Worm (Caenorhabditis elegans) whole organism, L1 larva: Measurements from ENCODE around the gene ZK666.14.

Experiments
- F16B12.6 ChIP-seq: fragments of 150-350 bp; optimal IDR thresholded peaks from 2 replicates; lab custom pipeline; 2014; ENCODE audit warnings: missing biosample characterization, missing genetic modification characterization
- Y116A8C.19 ChIP-seq: sonication (generic microtip); optimal IDR thresholded peaks from 2 replicates; lab custom pipeline; 2016; ENCODE audit warnings: missing compliant biosample characterization, missing genetic modification characterization, borderline replicate concordance
- aha-1 ChIP-seq: fragments of 150-350 bp; optimal IDR thresholded peaks from 2 replicates; lab custom pipeline; 2014; ENCODE audit warnings: missing biosample characterization, missing genetic modification characterization
- alr-1 ChIP-seq: fragments of 200-800 bp; sonication (Bioruptor generic); optimal IDR thresholded peaks from 2 replicates; lab custom pipeline; 2018; ENCODE audit warnings: borderline replicate concordance, mild to moderate bottlenecking, missing genetic modification characterization, missing compliant biosample characterization
- aly-2 ChIP-seq: fragments of 150-350 bp; optimal IDR thresholded peaks from 2 replicates; lab custom pipeline; 2014; ENCODE audit warnings: missing biosample characterization, missing genetic modification characterization
- blmp-1 ChIP-seq: fragments of 150-350 bp; optimal IDR thresholded peaks from 2 replicates; lab custom pipeline; 2014; ENCODE audit warnings: missing biosample characterization, missing genetic modification characterization
- ceh-63 ChIP-seq: fragments of 200-800 bp; sonication (Bioruptor generic); optimal IDR thresholded peaks from 2 replicates; lab custom pipeline; 2018; ENCODE audit warnings: mild to moderate bottlenecking, missing genetic modification characterization, missing compliant biosample characterization
- ceh-8 ChIP-seq: fragments of 200-800 bp; sonication (Bioruptor generic); optimal IDR thresholded peaks from 2 replicates; lab custom pipeline; 2018; ENCODE audit warnings: mild to moderate bottlenecking, missing genetic modification characterization, moderate library complexity, missing compliant biosample characterization
- ceh-82 ChIP-seq, 3 experiments: fragments of 150-350 bp in 1 of 3; sonication (generic microtip) in 2 of 3; optimal IDR thresholded peaks; 2 replicates each; lab custom pipeline; 2014 to 2017; ENCODE audit warnings: missing biosample characterization in 3 of 3, missing genetic modification characterization in 3 of 3
- efl-1 ChIP-seq, 4 experiments: fragments of 150-350 bp; optimal IDR thresholded peaks in 3 of 4; peaks in 1 of 4; 1 replicate in 1 of 4; 2 replicates in 3 of 4; lab custom pipeline; 2014; ENCODE audit warnings: missing biosample characterization in 2 of 4, missing genetic modification characterization in 2 of 4, missing genetic modification reagents in 2 of 4
- egl-13 ChIP-seq: sonication (generic microtip); optimal IDR thresholded peaks from 2 replicates; lab custom pipeline; 2016; ENCODE audit warnings: missing genotype, missing genetic modification reagents, missing genetic modification characterization, missing compliant biosample characterization
- elt-3 ChIP-seq, 6 experiments: fragments of 150-350 bp in 1 of 6; sonication (generic microtip); optimal IDR thresholded peaks; 2 replicates each; lab custom pipeline; 2017 to 2018; ENCODE audit warnings: missing biosample characterization in 6 of 6, missing genetic modification characterization in 6 of 6, inconsistent platforms in 1 of 6
- ets-5 ChIP-seq: fragments of 200-800 bp; sonication (Bioruptor generic); IDR thresholded peaks from 2 replicates; pipeline ENCODE4 v1.3.6; 2022; ENCODE audit warnings: missing genetic modification characterization, missing compliant biosample characterization
- fkh-10 ChIP-seq: sonication (generic microtip); optimal IDR thresholded peaks from 2 replicates; lab custom pipeline; 2017; ENCODE audit warnings: missing biosample characterization, missing genetic modification reagents, missing genetic modification characterization
- fkh-4 ChIP-seq: sonication (generic microtip); optimal IDR thresholded peaks from 2 replicates; lab custom pipeline; 2016; ENCODE audit warnings: missing compliant biosample characterization, missing genetic modification characterization, borderline replicate concordance
- grh-1 ChIP-seq: fragments of 200-800 bp; sonication (Bioruptor generic); IDR thresholded peaks from 2 replicates; pipeline ENCODE4 v1.3.6; 2022; ENCODE audit warnings: missing genetic modification reagents, missing genetic modification characterization, missing compliant biosample characterization
- hpl-2 ChIP-seq: fragments of 150-350 bp; optimal IDR thresholded peaks from 2 replicates; lab custom pipeline; 2014; ENCODE audit warnings: missing biosample characterization, missing genetic modification reagents, missing genetic modification characterization
- irx-1 ChIP-seq: sonication (generic microtip); optimal IDR thresholded peaks from 2 replicates; lab custom pipeline; 2016; ENCODE audit warnings: missing genetic modification characterization, missing compliant biosample characterization
- lin-13 ChIP-seq: fragments of 150-350 bp; optimal IDR thresholded peaks from 2 replicates; lab custom pipeline; 2014; ENCODE audit warnings: missing biosample characterization, missing genetic modification reagents, missing genetic modification characterization
- lin-14 ChIP-seq: fragments of 200-800 bp; sonication (Bioruptor generic); optimal IDR thresholded peaks from 2 replicates; lab custom pipeline; 2018; ENCODE audit warnings: mild to moderate bottlenecking, missing genetic modification characterization, moderate library complexity, missing compliant biosample characterization
- lin-15B ChIP-seq: fragments of 150-350 bp; sonication (generic microtip); optimal IDR thresholded peaks from 3 replicates; lab custom pipeline; 2014; ENCODE audit warnings: missing biosample characterization, missing genetic modification characterization
- lin-35 ChIP-seq, 2 experiments: fragments of 150-350 bp; optimal IDR thresholded peaks; 2 replicates each; lab custom pipeline; 2014; ENCODE audit warnings: missing biosample characterization in 2 of 2, missing genetic modification characterization in 2 of 2, missing genetic modification reagents in 2 of 2
- lir-3 ChIP-seq: sonication (generic microtip); optimal IDR thresholded peaks from 2 replicates; lab custom pipeline; 2016; ENCODE audit warnings: mild to moderate bottlenecking, missing genetic modification characterization, moderate library complexity, missing compliant biosample characterization; ENCODE audit not compliant: poor library complexity
- lsy-2 ChIP-seq, 2 experiments: fragments of 150-350 bp; optimal IDR thresholded peaks; 2 replicates each; lab custom pipeline; 2014; ENCODE audit warnings: missing biosample characterization in 2 of 2, missing genetic modification characterization in 2 of 2
- mab-9 ChIP-seq: fragments of 200-800 bp; sonication (Bioruptor generic); IDR thresholded peaks from 2 replicates; pipeline ENCODE4 v1.3.6; 2022; ENCODE audit warnings: missing genetic modification reagents, missing genetic modification characterization, missing compliant biosample characterization
- mdl-1 ChIP-seq, 2 experiments: fragments of 150-350 bp; optimal IDR thresholded peaks; 2 replicates each; lab custom pipeline; 2014 to 2017; ENCODE audit warnings: missing biosample characterization in 2 of 2, missing genetic modification characterization in 2 of 2, inconsistent platforms in 1 of 2
- mef-2 ChIP-seq: fragments of 150-350 bp; optimal IDR thresholded peaks from 2 replicates; lab custom pipeline; 2014; ENCODE audit warnings: missing biosample characterization, missing genetic modification characterization
- mep-1 ChIP-seq: fragments of 150-350 bp; optimal IDR thresholded peaks from 2 replicates; lab custom pipeline; 2014; ENCODE audit warnings: missing biosample characterization, missing genetic modification characterization
- nhr-20 ChIP-seq: sonication (generic microtip); optimal IDR thresholded peaks from 2 replicates; lab custom pipeline; 2016; ENCODE audit warnings: mild to moderate bottlenecking, missing genetic modification characterization, missing compliant biosample characterization
- nhr-71 ChIP-seq: sonication (generic microtip); optimal IDR thresholded peaks from 2 replicates; lab custom pipeline; 2016; ENCODE audit warnings: mild to moderate bottlenecking, missing genetic modification characterization, moderate library complexity, missing compliant biosample characterization
- nhr-76 ChIP-seq: sonication (generic microtip); optimal IDR thresholded peaks from 2 replicates; lab custom pipeline; 2017; ENCODE audit warnings: missing biosample characterization, missing genetic modification characterization
- nhr-77 ChIP-seq: fragments of 150-350 bp; optimal IDR thresholded peaks from 2 replicates; lab custom pipeline; 2014; ENCODE audit warnings: missing biosample characterization, missing genetic modification characterization
- nhr-85 ChIP-seq: sonication (generic microtip); peaks from one replicate; lab custom pipeline; 2016; ENCODE audit warnings: missing genetic modification characterization, inconsistent platforms, missing compliant biosample characterization
- rnt-1 ChIP-seq: sonication (generic microtip); optimal IDR thresholded peaks from 2 replicates; lab custom pipeline; 2016; ENCODE audit warnings: mild to moderate bottlenecking, missing genetic modification characterization, moderate library complexity, missing compliant biosample characterization
- snpc-4 ChIP-seq: fragments of 150-350 bp; optimal IDR thresholded peaks from 2 replicates; lab custom pipeline; 2014; ENCODE audit warnings: missing biosample characterization, missing genetic modification characterization
- snu-23 ChIP-seq: sonication (generic microtip); optimal IDR thresholded peaks from 2 replicates; lab custom pipeline; 2016; ENCODE audit warnings: missing genetic modification characterization, missing compliant biosample characterization
- sox-4 ChIP-seq: sonication (generic microtip); optimal IDR thresholded peaks from 2 replicates; lab custom pipeline; 2016; ENCODE audit warnings: missing genetic modification characterization, missing compliant biosample characterization
- sptf-1 ChIP-seq: fragments of 150-350 bp; optimal IDR thresholded peaks from 2 replicates; lab custom pipeline; 2014; ENCODE audit warnings: missing biosample characterization, missing genetic modification characterization
- swsn-7 ChIP-seq: sonication (generic microtip); optimal IDR thresholded peaks from 2 replicates; lab custom pipeline; 2016; ENCODE audit warnings: missing genetic modification characterization, missing compliant biosample characterization
- tbx-2 ChIP-seq: sonication (generic microtip); optimal IDR thresholded peaks from 2 replicates; lab custom pipeline; 2016; ENCODE audit warnings: missing genetic modification characterization, missing compliant biosample characterization
- unc-130 ChIP-seq: fragments of 150-350 bp; optimal IDR thresholded peaks from 2 replicates; lab custom pipeline; 2017; ENCODE audit warnings: missing biosample characterization, missing genetic modification characterization, inconsistent platforms
- vab-15 ChIP-seq: sonication (generic microtip); optimal IDR thresholded peaks from 2 replicates; lab custom pipeline; 2017; ENCODE audit warnings: missing genotype, mild to moderate bottlenecking, missing genetic modification characterization, missing compliant biosample characterization
- zag-1 ChIP-seq: fragments of 150-350 bp; optimal IDR thresholded peaks from 2 replicates; lab custom pipeline; 2014; ENCODE audit warnings: missing biosample characterization, missing genetic modification characterization
- zip-4 ChIP-seq: fragments of 200-800 bp; sonication (Bioruptor generic); optimal IDR thresholded peaks from 2 replicates; lab custom pipeline; 2018; ENCODE audit warnings: mild to moderate bottlenecking, missing genetic modification characterization, moderate library complexity, missing compliant biosample characterization
- ztf-4 ChIP-seq: fragments of 150-350 bp; optimal IDR thresholded peaks from 2 replicates; lab custom pipeline; 2014; ENCODE audit warnings: missing biosample characterization, missing genetic modification characterization

Gene ZK666.14

ce11 chrII:10516375-10516774, 21.8 kb downstream of the ZK666.14 start (continued):
- TF ChIP-seq ceh-63 (GFP tag; lab: Kevin White, UChicago) (no peak), lsy-2 (tag; optimal IDR thresholded peaks at IDR 0.05; lab: Kevin White, UChicago) (peak in 1 of 2 experiments; percentile 25), nhr-20 (tag; lab: Kevin White, UChicago) (peak; percentile 48), irx-1 (tag; lab: Kevin White, UChicago) (no peak), lin-13 (GFP tag; lab: Kevin White, UChicago) (no peak), ztf-4 (tag; lab: Kevin White, UChicago) (no peak), unc-130 (tag; lab: Kevin White, UChicago) (no peak), hpl-2 (no peak), Y116A8C.19 (tag; lab: Kevin White, UChicago) (no peak), egl-13 (no peak), fkh-4 (tag; lab: Kevin White, UChicago) (no peak), sox-4 (tag; lab: Kevin White, UChicago) (no peak), mab-9 (GFP tag; lab: Robert Waterston, UW) (no peak), sptf-1 (tag; lab: Kevin White, UChicago) (no peak), snpc-4 (tag; lab: Kevin White, UChicago) (no peak), nhr-85 (peak; percentile 63), mep-1 (tag; lab: Kevin White, UChicago) (no peak), aly-2 (tag; lab: Kevin White, UChicago) (no peak), fkh-10 (GFP tag; lab: Kevin White, UChicago) (no peak), zag-1 (tag; lab: Kevin White, UChicago) (no peak), zip-4 (GFP tag; lab: Kevin White, UChicago) (no peak), nhr-77 (tag; lab: Kevin White, UChicago) (no peak), rnt-1 (no peak), ceh-8 (GFP tag; lab: Kevin White, UChicago) (no peak), ets-5 (GFP tag; lab: Robert Waterston, UW) (no peak), F16B12.6 (tag; lab: Kevin White, UChicago) (no peak), vab-15 (tag; lab: Kevin White, UChicago) (no peak), alr-1 (tag; lab: Kevin White, UChicago) (no peak), lin-15B (tag; lab: Kevin White, UChicago) (no peak), efl-1 (optimal IDR thresholded peaks at IDR 0.05; lab: Kevin White, UChicago) (no peak), efl-1 (GFP tag; optimal IDR thresholded peaks at IDR 0.05 in 1 of 2; lab: Kevin White, UChicago) (no peak), mdl-1 (tag; optimal IDR thresholded peaks at IDR 0.05; lab: Kevin White, UChicago) (no peak), blmp-1 (peak; percentile 74), aha-1 (tag; lab: Kevin White, UChicago) (no peak), lin-35 (GFP tag; optimal IDR thresholded peaks at IDR 0.05; lab: Kevin White, UChicago) (peak in 1 of 2 experiments; percentile 24), ceh-82 (tag; optimal IDR thresholded peaks at IDR 0.05; lab: Kevin White, UChicago) (no peak), nhr-76 (no peak), mef-2 (no peak), lir-3 (tag; lab: Kevin White, UChicago) (no peak), grh-1 (GFP tag; lab: Robert Waterston, UW) (no peak)

- TF ChIP-seq nhr-71 (tag; lab: Kevin White, UChicago) (peak; percentile 7), nhr-20 (tag; lab: Kevin White, UChicago) (peak; percentile 8), fkh-4 (tag; lab: Kevin White, UChicago) (no peak), sox-4 (tag; lab: Kevin White, UChicago) (no peak), nhr-85 (peak; percentile 84), lin-14 (GFP tag; lab: Kevin White, UChicago) (peak; percentile 15), blmp-1 (peak; percentile 16), snu-23 (GFP tag; lab: Kevin White, UChicago) (peak; percentile 2), efl-1 (optimal IDR thresholded peaks at IDR 0.05; lab: Kevin White, UChicago) (no peak), efl-1 (GFP tag; optimal IDR thresholded peaks at IDR 0.05 in 1 of 2; lab: Kevin White, UChicago) (no peak), tbx-2 (tag; lab: Kevin White, UChicago) (no peak), irx-1 (tag; lab: Kevin White, UChicago) (no peak), swsn-7 (tag; lab: Kevin White, UChicago) (no peak), elt-3 (tag; optimal IDR thresholded peaks at IDR 0.05; lab: Kevin White, UChicago) (peak in 1 of 6 experiments; percentile 8)
Observed at ce11 chrII:10519017-10519416, 24.4 kb downstream of the ZK666.14 start, which contains the start of gene F59B10.4. TSS of gene F59B10.4 (minus strand) at chrII:10519117.
